Worm (Caenorhabditis elegans): ENCODE measurements around the gene F19H6.4.

DNA sequence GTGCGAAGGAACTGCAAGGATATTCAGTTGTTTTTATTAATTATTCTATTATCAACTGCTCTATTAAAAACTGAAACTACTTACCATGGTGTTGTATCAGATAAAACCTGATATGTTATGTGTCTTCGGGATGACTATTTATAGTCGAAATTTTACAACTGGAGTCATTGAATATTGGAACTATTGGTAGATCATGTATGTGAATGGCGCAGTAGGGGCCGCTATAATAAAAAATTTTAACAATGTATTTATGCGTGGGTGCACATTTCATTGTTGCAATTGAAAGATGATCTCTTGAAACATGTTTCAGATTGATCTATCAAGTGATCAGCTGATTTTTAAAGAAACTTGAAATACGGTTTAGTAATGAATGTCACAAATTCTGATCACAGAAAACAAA lies 6.5 kb upstream of the F19H6.4 start, which contains the start of gene nspc-14:
- no peak for TF ChIP-seq pha-2 (tag; optimal IDR thresholded peaks at IDR 0.05)
- no peak for TF ChIP-seq nhr-11 (tag; optimal IDR thresholded peaks at IDR 0.05)
- TF ChIP-seq unc-3 (GFP tag; conservative IDR thresholded peaks at IDR 0.05) = no peak
- TF ChIP-seq unc-3 (tag; optimal IDR thresholded peaks at IDR 0.05) = no peak
- TF ChIP-seq elt-2 (tag; optimal IDR thresholded peaks at IDR 0.05) = no peak
- no peak for TF ChIP-seq fkh-6 (tag; optimal IDR thresholded peaks at IDR 0.05)
- TF ChIP-seq lin-11 (tag; optimal IDR thresholded peaks at IDR 0.05) = no peak
- TF ChIP-seq tbx-7 (tag; optimal IDR thresholded peaks at IDR 0.05) = no peak
- TF ChIP-seq hlh-15 (tag; optimal IDR thresholded peaks at IDR 0.05) = no peak
- no peak for TF ChIP-seq K09A11.1 (tag; optimal IDR thresholded peaks at IDR 0.05; ENCODE audit: insufficient read depth)
